Fruit fly (Drosophila melanogaster): ENCODE results near the gene Adk1.

Adk1 gene

dm6 chr3R:12221366-12221916, 23.7 kb downstream of the Adk1 start, which contains the start of gene CG4860 (continued):
- TF ChIP-seq disco-r (GFP tag; optimal IDR thresholded peaks at IDR 0.05), result peak; percentile 65
- no peak for TF ChIP-seq CG8359 (GFP tag; optimal IDR thresholded peaks at IDR 0.05; ENCODE audit: borderline replicate concordance)
- peak; percentile 87 for TF ChIP-seq Dad (GFP tag; optimal IDR thresholded peaks at IDR 0.05)
- peak; percentile 49 for TF ChIP-seq CG4282 (GFP tag; optimal IDR thresholded peaks at IDR 0.05)
- TF ChIP-seq vfl (GFP tag; optimal IDR thresholded peaks at IDR 0.05), result peak; percentile 85
- TF ChIP-seq CG10979 (tag; optimal IDR thresholded peaks at IDR 0.05), result peak; percentile 76
- no peak for TF ChIP-seq CG2889 (GFP tag; IDR thresholded peaks at IDR 0.05)
- TF ChIP-seq CG12659 (GFP tag; optimal IDR thresholded peaks at IDR 0.05), result peak; percentile 91
- TF ChIP-seq B-H2 (GFP tag; optimal IDR thresholded peaks at IDR 0.05), result peak; percentile 80
- no peak for TF ChIP-seq CG9797 (GFP tag; optimal IDR thresholded peaks at IDR 0.05)
- TF ChIP-seq zfh2 (GFP tag; optimal IDR thresholded peaks at IDR 0.05), result peak; percentile 93
- peak; percentile 43; the same call in 1 of the 2 replicates for TF ChIP-seq dati (GFP tag; IDR thresholded peaks at IDR 0.05)
- peak; percentile 65 for TF ChIP-seq CG12236 (GFP tag; optimal IDR thresholded peaks at IDR 0.05)
- no peak for TF ChIP-seq Sry-β (GFP tag; optimal IDR thresholded peaks at IDR 0.05)
- peak; percentile 88 for TF ChIP-seq CG11247 (GFP tag; IDR thresholded peaks at IDR 0.05)
- TF ChIP-seq Ets65A (GFP tag), result peak; percentile 98
- TF ChIP-seq BEAF-32 (GFP tag; optimal IDR thresholded peaks at IDR 0.05), result peak; percentile 0
- TF ChIP-seq CrebB (tag; optimal IDR thresholded peaks at IDR 0.05), result peak; percentile 52
- TF ChIP-seq ewg (GFP tag; optimal IDR thresholded peaks at IDR 0.05), result peak; percentile 58
- peak; percentile 31 for TF ChIP-seq tup (GFP tag; optimal IDR thresholded peaks at IDR 0.05)
- peak; percentile 76 for TF ChIP-seq CG2116 (GFP tag; optimal IDR thresholded peaks at IDR 0.05)
- peak; percentile 86 for TF ChIP-seq Bteb2 (GFP tag; optimal IDR thresholded peaks at IDR 0.05)
- peak; percentile 68 for TF ChIP-seq CG32772 (GFP tag; IDR thresholded peaks at IDR 0.05)
- TF ChIP-seq CG13894 (tag; optimal IDR thresholded peaks at IDR 0.05), result peak; percentile 77
- no peak for TF ChIP-seq CG7745 (tag; optimal IDR thresholded peaks at IDR 0.05)
- peak; percentile 76 for TF ChIP-seq Vsx1 (GFP tag; optimal IDR thresholded peaks at IDR 0.05)
- TF ChIP-seq cato (GFP tag; optimal IDR thresholded peaks at IDR 0.05; ENCODE audit: borderline replicate concordance), result peak; percentile 58
- peak; percentile 89 to 92 for TF ChIP-seq dpn (GFP tag; optimal IDR thresholded peaks at IDR 0.05)
- peak; percentile 77 for TF ChIP-seq CG16779 (GFP tag; IDR thresholded peaks at IDR 0.05)
- peak; percentile 93 for TF ChIP-seq lilli (GFP tag; optimal IDR thresholded peaks at IDR 0.05)
- TF ChIP-seq CG13287 (GFP tag; IDR thresholded peaks at IDR 0.05; ENCODE audit: partially characterized antibody), result peak; percentile 10; the same call in 1 of the 2 replicates
- peak; percentile 85 for TF ChIP-seq tx (GFP tag; optimal IDR thresholded peaks at IDR 0.05)
- peak; percentile 98 for TF ChIP-seq Med (GFP tag)
- TF ChIP-seq CG42726 (GFP tag; IDR thresholded peaks at IDR 0.05; ENCODE audit: partially characterized antibody), result no peak
- TF ChIP-seq MESR4 (GFP tag; optimal IDR thresholded peaks at IDR 0.05), result peak; percentile 19
- no peak for TF ChIP-seq Doc3 (GFP tag; IDR thresholded peaks at IDR 0.05; ENCODE audit: partially characterized antibody)
- TF ChIP-seq row (GFP tag; IDR thresholded peaks at IDR 0.05), result peak; percentile 90
- TF ChIP-seq hb (GFP tag; IDR thresholded peaks at IDR 0.05; ENCODE audit: partially characterized antibody), result no peak
- TF ChIP-seq CG10267 (tag; optimal IDR thresholded peaks at IDR 0.05), result peak; percentile 70
- TF ChIP-seq en (GFP tag; optimal IDR thresholded peaks at IDR 0.05), result peak; percentile 72
- peak; percentile 73 for TF ChIP-seq CG17612 (GFP tag; IDR thresholded peaks at IDR 0.05)
- TF ChIP-seq CG7987 (GFP tag; optimal IDR thresholded peaks at IDR 0.05), result peak; percentile 62
- peak; percentile 94 for TF ChIP-seq slbo (GFP tag; IDR thresholded peaks at IDR 0.05)
- no peak for TF ChIP-seq unc-4 (GFP tag; IDR thresholded peaks at IDR 0.05; ENCODE audit: partially characterized antibody)
- peak; percentile 89 for TF ChIP-seq nmo (GFP tag; optimal IDR thresholded peaks at IDR 0.05)
- TF ChIP-seq insv (GFP tag; optimal IDR thresholded peaks at IDR 0.05), result peak in 1 of 2 experiments; percentile 11
- peak; percentile 91 for TF ChIP-seq CG7556 (GFP tag; optimal IDR thresholded peaks at IDR 0.05)
- TF ChIP-seq D19B (GFP tag; optimal IDR thresholded peaks at IDR 0.05), result peak; percentile 57
- TF ChIP-seq sd (tag; optimal IDR thresholded peaks at IDR 0.05), result no peak

Data from whole organism, embryonic.